Worm (Caenorhabditis elegans): Measurements from ENCODE around the gene K12H6.5.

DNA sequence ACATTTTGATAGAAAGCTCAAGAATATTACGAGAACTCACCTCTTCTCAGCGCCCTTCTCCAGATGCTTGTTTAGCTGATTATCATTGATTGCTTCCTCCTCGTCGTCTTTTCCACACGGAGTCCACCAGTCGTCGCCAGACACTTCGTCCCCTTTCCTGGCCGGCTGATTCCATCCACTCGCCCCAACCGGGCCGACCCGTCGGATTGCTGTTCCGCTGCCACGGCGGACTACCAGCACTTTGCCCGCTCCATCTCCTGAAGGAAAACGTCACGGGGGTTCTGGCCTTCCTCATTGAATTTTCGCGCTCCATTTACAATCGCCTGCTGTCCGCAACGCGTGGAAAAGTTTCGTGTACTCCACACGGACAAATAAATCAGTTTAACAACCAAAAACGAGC is 42.6 kb downstream of the K12H6.5 start:
- TF ChIP-seq unc-98 (GFP tag; IDR thresholded peaks at IDR 0.05) (no peak), lir-3 (tag; optimal IDR thresholded peaks at IDR 0.05; ENCODE audit: poor library complexity) (no peak), lin-15B (tag; optimal IDR thresholded peaks at IDR 0.05) (no peak), lsy-2 (tag; optimal IDR thresholded peaks at IDR 0.05) (no peak), mep-1 (tag; optimal IDR thresholded peaks at IDR 0.05) (no peak), unc-86 (tag; optimal IDR thresholded peaks at IDR 0.05) (no peak), lin-39 (tag; optimal IDR thresholded peaks at IDR 0.05) (no peak), zag-1 (tag; optimal IDR thresholded peaks at IDR 0.05) (no peak), fkh-10 (GFP tag; optimal IDR thresholded peaks at IDR 0.05) (no peak), skn-1 (tag; optimal IDR thresholded peaks at IDR 0.05) (no peak), ama-1 (optimal IDR thresholded peaks at IDR 0.05) (no peak), ceh-82 (tag; optimal IDR thresholded peaks at IDR 0.05) (no peak)
